3 fruit fly cellular contexts compared by ENCODE assay signal in genomic region chr3L:2733208-2733607, dm6.
TF ChIP-seq lines count a peak whose summit lies in the region.

No protein-coding gene starts in this region.

TF ChIP-seq in whole organism, embryonic, 481 proteins besides CTCF, POLR2A, EP300 and RAD21 (continued from another document and continues in another):
- TF ChIP-seq Six4 (GFP tag; optimal IDR thresholded peaks at IDR 0.05; lab: Kevin White, UChicago), result peak; percentile 5
- TF ChIP-seq tin (GFP tag; optimal IDR thresholded peaks at IDR 0.05; lab: Kevin White, UChicago), result peak; percentile 62
- TF ChIP-seq Sin3A (optimal IDR thresholded peaks at IDR 0.05; lab: Kevin White, UChicago), result no peak
- peak; percentile 55 for TF ChIP-seq schlank (tag; optimal IDR thresholded peaks at IDR 0.05; lab: Kevin White, UChicago)
- peak; percentile 60 for TF ChIP-seq CG12219 (GFP tag; optimal IDR thresholded peaks at IDR 0.05; lab: Kevin White, UChicago)
- 0 out of 2 replicates have a peak, but pooled peaks have one; percentile 18 for TF ChIP-seq Gsc (GFP tag; IDR thresholded peaks at IDR 0.05; lab: Robert Waterston, UW)
- TF ChIP-seq kah (GFP tag; optimal IDR thresholded peaks at IDR 0.05; lab: Kevin White, UChicago), result no peak
- TF ChIP-seq Doc2 (GFP tag; IDR thresholded peaks at IDR 0.05; lab: Robert Waterston, UW), result no peak
- peak; percentile 83 for TF ChIP-seq Mrtf (GFP tag; IDR thresholded peaks at IDR 0.05; lab: Robert Waterston, UW)
- TF ChIP-seq Nf-YB (GFP tag; optimal IDR thresholded peaks at IDR 0.05; lab: Kevin White, UChicago), result no peak
- TF ChIP-seq Hand (GFP tag; optimal IDR thresholded peaks at IDR 0.05; lab: Kevin White, UChicago), result no peak
- no peak for TF ChIP-seq run (tag; optimal IDR thresholded peaks at IDR 0.05; lab: Kevin White, UChicago)
- peak; percentile 64 for TF ChIP-seq CG9817 (tag; optimal IDR thresholded peaks at IDR 0.05; lab: Kevin White, UChicago)
- TF ChIP-seq twi (tag; optimal IDR thresholded peaks at IDR 0.05; lab: Kevin White, UChicago), result no peak
- peak; percentile 55 for TF ChIP-seq Mes4 (GFP tag; optimal IDR thresholded peaks at IDR 0.05; lab: Kevin White, UChicago)
- TF ChIP-seq CG9437 (GFP tag; optimal IDR thresholded peaks at IDR 0.05; lab: Kevin White, UChicago), result peak; percentile 55
- TF ChIP-seq tna (GFP tag; IDR thresholded peaks at IDR 0.05; lab: Robert Waterston, UW; ENCODE audit: partially characterized antibody), result no peak
- peak; percentile 83 for TF ChIP-seq CG9932 (GFP tag; IDR thresholded peaks at IDR 0.05; lab: Robert Waterston, UW)
- TF ChIP-seq zen (tag; optimal IDR thresholded peaks at IDR 0.05; lab: Kevin White, UChicago), result no peak
- peak; percentile 50 for TF ChIP-seq CG10147 (GFP tag; optimal IDR thresholded peaks at IDR 0.05; lab: Kevin White, UChicago)
- no peak for TF ChIP-seq Neu2 (GFP tag; optimal IDR thresholded peaks at IDR 0.05; lab: Kevin White, UChicago; ENCODE audit: borderline replicate concordance)
- TF ChIP-seq CG11504 (tag; optimal IDR thresholded peaks at IDR 0.05; lab: Kevin White, UChicago), result peak; percentile 79
- peak; percentile 54; the same call in 1 of the 3 replicates for TF ChIP-seq so (GFP tag; IDR thresholded peaks at IDR 0.05; lab: Robert Waterston, UW)
- TF ChIP-seq cad (GFP tag; optimal IDR thresholded peaks at IDR 0.05; lab: Kevin White, UChicago), result no peak
- peak; percentile 47; the same call in 1 of the 3 replicates for TF ChIP-seq jigr1 (GFP tag; IDR thresholded peaks at IDR 0.05; lab: Robert Waterston, UW)
- TF ChIP-seq CG2712 (tag; optimal IDR thresholded peaks at IDR 0.05; lab: Kevin White, UChicago), result peak; percentile 63
- TF ChIP-seq gcm (GFP tag; optimal IDR thresholded peaks at IDR 0.05; lab: Kevin White, UChicago), result no peak
- peak; percentile 55; the same call in 1 of the 3 replicates for TF ChIP-seq CG3726 (GFP tag; IDR thresholded peaks at IDR 0.05; lab: Robert Waterston, UW)
- peak; percentile 58 for TF ChIP-seq Chrac-16 (GFP tag; optimal IDR thresholded peaks at IDR 0.05; lab: Kevin White, UChicago)
- TF ChIP-seq Dref (GFP tag; IDR thresholded peaks at IDR 0.05; lab: Robert Waterston, UW), result no peak
- peak; percentile 68 for TF ChIP-seq nmo (GFP tag; optimal IDR thresholded peaks at IDR 0.05; lab: Kevin White, UChicago)
- no peak for TF ChIP-seq sim (GFP tag; IDR thresholded peaks at IDR 0.05; lab: Robert Waterston, UW)
- TF ChIP-seq Scr (GFP tag; IDR thresholded peaks at IDR 0.05; lab: Robert Waterston, UW; ENCODE audit: partially characterized antibody), result no peak
- no peak for TF ChIP-seq CG8290 (GFP tag; optimal IDR thresholded peaks at IDR 0.05; lab: Kevin White, UChicago)
- peak in 1 of 2 experiments; percentile 75 for TF ChIP-seq CG8290 (tag; optimal IDR thresholded peaks at IDR 0.05; lab: Kevin White, UChicago)
- TF ChIP-seq Hey (tag; optimal IDR thresholded peaks at IDR 0.05; lab: Kevin White, UChicago), result no peak
- TF ChIP-seq chn (GFP tag; optimal IDR thresholded peaks at IDR 0.05; lab: Kevin White, UChicago), result peak; percentile 51
- TF ChIP-seq ewg (GFP tag; optimal IDR thresholded peaks at IDR 0.05; lab: Kevin White, UChicago), result peak; percentile 35
- TF ChIP-seq nom (GFP tag; optimal IDR thresholded peaks at IDR 0.05; lab: Kevin White, UChicago), result no peak
- TF ChIP-seq CG4707 (GFP tag; optimal IDR thresholded peaks at IDR 0.05; lab: Kevin White, UChicago), result no peak
- TF ChIP-seq NK7.1 (GFP tag; optimal IDR thresholded peaks at IDR 0.05; lab: Kevin White, UChicago), result peak; percentile 53
- TF ChIP-seq Drgx (GFP tag; IDR thresholded peaks at IDR 0.05; lab: Robert Waterston, UW), result peak; percentile 84
- peak; percentile 81 for TF ChIP-seq Hsf (GFP tag; optimal IDR thresholded peaks at IDR 0.05; lab: Kevin White, UChicago)
- peak; percentile 19 for TF ChIP-seq CG11723 (GFP tag; optimal IDR thresholded peaks at IDR 0.05; lab: Kevin White, UChicago)

TF ChIP-seq in whole organism, prepupa, 60 proteins besides CTCF, POLR2A, EP300 and RAD21 (continued from another document):
- TF ChIP-seq fkh (GFP tag; optimal IDR thresholded peaks at IDR 0.05; lab: Kevin White, UChicago), result no peak
- no peak for TF ChIP-seq dac (GFP tag; optimal IDR thresholded peaks at IDR 0.05; lab: Kevin White, UChicago)
- peak; percentile 2 for TF ChIP-seq Smox (GFP tag; optimal IDR thresholded peaks at IDR 0.05; lab: Kevin White, UChicago)
- peak; percentile 36 for TF ChIP-seq achi (GFP tag; optimal IDR thresholded peaks at IDR 0.05; lab: Kevin White, UChicago)
- TF ChIP-seq Ets21C (GFP tag; optimal IDR thresholded peaks at IDR 0.05; lab: Kevin White, UChicago), result peak; percentile 10
- no peak for TF ChIP-seq fd59A (GFP tag; optimal IDR thresholded peaks at IDR 0.05; lab: Kevin White, UChicago)
- peak; percentile 35 for TF ChIP-seq lz (GFP tag; optimal IDR thresholded peaks at IDR 0.05; lab: Kevin White, UChicago)
- no peak for TF ChIP-seq CG6792 (GFP tag; optimal IDR thresholded peaks at IDR 0.05; lab: Kevin White, UChicago)
- TF ChIP-seq eg (GFP tag; IDR thresholded peaks at IDR 0.05; lab: Robert Waterston, UW), result peak; percentile 89
- peak; percentile 61; the same call in 1 of the 2 replicates for TF ChIP-seq CG11294 (GFP tag; IDR thresholded peaks at IDR 0.05; lab: Robert Waterston, UW)
- peak; percentile 52 for TF ChIP-seq CG31627 (GFP tag; optimal IDR thresholded peaks at IDR 0.05; lab: Kevin White, UChicago)
- peak; percentile 61 for TF ChIP-seq OdsH (GFP tag; optimal IDR thresholded peaks at IDR 0.05; lab: Kevin White, UChicago)
- no peak for TF ChIP-seq Hr38 (GFP tag; optimal IDR thresholded peaks at IDR 0.05; lab: Kevin White, UChicago)
- peak; percentile 72 for TF ChIP-seq Eip78C (GFP tag; lab: Kevin White, UChicago)
- no peak for TF ChIP-seq ss (GFP tag; optimal IDR thresholded peaks at IDR 0.05; lab: Kevin White, UChicago)
- no peak for TF ChIP-seq esn (GFP tag; optimal IDR thresholded peaks at IDR 0.05; lab: Kevin White, UChicago)
- peak; percentile 54 for TF ChIP-seq CG3919 (GFP tag; optimal IDR thresholded peaks at IDR 0.05; lab: Kevin White, UChicago)
- TF ChIP-seq Ets96B (tag; optimal IDR thresholded peaks at IDR 0.05; lab: Kevin White, UChicago), result no peak
- peak; percentile 64 for TF ChIP-seq CG8119 (GFP tag; IDR thresholded peaks at IDR 0.05; lab: Robert Waterston, UW)
- no peak for TF ChIP-seq svp (GFP tag; lab: Kevin White, UChicago)
- peak; percentile 59 for TF ChIP-seq CG4318 (GFP tag; optimal IDR thresholded peaks at IDR 0.05; lab: Kevin White, UChicago)
- TF ChIP-seq CG9139 (GFP tag; optimal IDR thresholded peaks at IDR 0.05; lab: Kevin White, UChicago), result no peak
- no peak for TF ChIP-seq CG6808 (GFP tag; optimal IDR thresholded peaks at IDR 0.05; lab: Kevin White, UChicago)
- TF ChIP-seq CG6163 (GFP tag; IDR thresholded peaks at IDR 0.05; lab: Robert Waterston, UW), result peak; percentile 83
- peak; percentile 33 for TF ChIP-seq Met (GFP tag; optimal IDR thresholded peaks at IDR 0.05; lab: Kevin White, UChicago)
- TF ChIP-seq cyc (GFP tag; optimal IDR thresholded peaks at IDR 0.05; lab: Kevin White, UChicago), result no peak
- no peak for TF ChIP-seq fd85E (GFP tag; optimal IDR thresholded peaks at IDR 0.05; lab: Kevin White, UChicago)
- peak; percentile 71 for TF ChIP-seq CG32006 (GFP tag; optimal IDR thresholded peaks at IDR 0.05; lab: Kevin White, UChicago)
- no peak for TF ChIP-seq vri (GFP tag; optimal IDR thresholded peaks at IDR 0.05; lab: Kevin White, UChicago)
- TF ChIP-seq acj6 (GFP tag; optimal IDR thresholded peaks at IDR 0.05; lab: Kevin White, UChicago), result peak; percentile 49
- peak; percentile 32 for TF ChIP-seq CG11762 (GFP tag; optimal IDR thresholded peaks at IDR 0.05; lab: Kevin White, UChicago; ENCODE audit: insufficient read depth)
- peak; percentile 64 for TF ChIP-seq Gug (GFP tag; IDR thresholded peaks at IDR 0.05; lab: Robert Waterston, UW)
- TF ChIP-seq CG15336 (GFP tag; IDR thresholded peaks at IDR 0.05; lab: Robert Waterston, UW), result peak; percentile 77
- no peak for TF ChIP-seq Sox15 (GFP tag; optimal IDR thresholded peaks at IDR 0.05; lab: Kevin White, UChicago)
- no peak for TF ChIP-seq CG1621 (tag; optimal IDR thresholded peaks at IDR 0.05; lab: Kevin White, UChicago)
- TF ChIP-seq Blimp-1 (GFP tag; optimal IDR thresholded peaks at IDR 0.05; lab: Kevin White, UChicago), result no peak
- TF ChIP-seq CG6276 (GFP tag; optimal IDR thresholded peaks at IDR 0.05; lab: Kevin White, UChicago), result peak; percentile 64
- TF ChIP-seq dsx (GFP tag; optimal IDR thresholded peaks at IDR 0.05; lab: Kevin White, UChicago; ENCODE audit: poor library complexity, severe bottlenecking), result no peak
- peak; percentile 2 for TF ChIP-seq CG8319 (GFP tag; optimal IDR thresholded peaks at IDR 0.05; lab: Kevin White, UChicago)
- peak; percentile 38 for TF ChIP-seq net (GFP tag; optimal IDR thresholded peaks at IDR 0.05; lab: Kevin White, UChicago)
TF ChIP-seq in whole organism, prepupa: peak in this region for 32.

TF ChIP-seq in whole organism, wandering third instar larva, 38 proteins besides CTCF, POLR2A, EP300 and RAD21 (continued from another document):
- TF ChIP-seq Dfd (GFP tag; optimal IDR thresholded peaks at IDR 0.05; lab: Kevin White, UChicago), result no peak
- TF ChIP-seq Dif (GFP tag; optimal IDR thresholded peaks at IDR 0.05; lab: Kevin White, UChicago; ENCODE audit: partially characterized antibody), result no peak
- no peak for TF ChIP-seq dsf (GFP tag; optimal IDR thresholded peaks at IDR 0.05; lab: Kevin White, UChicago; ENCODE audit: borderline replicate concordance)
- no peak for TF ChIP-seq Rel (GFP tag; optimal IDR thresholded peaks at IDR 0.05; lab: Kevin White, UChicago)
- TF ChIP-seq Rel (tag; optimal IDR thresholded peaks at IDR 0.05; lab: Kevin White, UChicago), result no peak
- no peak for TF ChIP-seq Hr78 (GFP tag; optimal IDR thresholded peaks at IDR 0.05; lab: Kevin White, UChicago)
- no peak for TF ChIP-seq psq (GFP tag; optimal IDR thresholded peaks at IDR 0.05; lab: Kevin White, UChicago)
- TF ChIP-seq sage (GFP tag; optimal IDR thresholded peaks at IDR 0.05; lab: Kevin White, UChicago), result no peak
- TF ChIP-seq lola (GFP tag; optimal IDR thresholded peaks at IDR 0.05; lab: Kevin White, UChicago), result no peak
